Worm (Caenorhabditis elegans): ENCODE results near the gene tap-1.
A peak's percentile ranks its signal among the peaks of the same experiment; 100 is the strongest.

Gene tap-1

ce11 chrX:14557936-14558554 is 31.4 kb upstream of the tap-1 start, which contains the start of gene nhr-3:
nhr-3 (plus strand) TSS chrX:14558504.
- no peak for TF ChIP-seq ceh-63 (GFP tag; optimal IDR thresholded peaks at IDR 0.05)
- no peak for TF ChIP-seq vab-15 (tag; optimal IDR thresholded peaks at IDR 0.05)
- TF ChIP-seq jun-1 (tag; optimal IDR thresholded peaks at IDR 0.05): peak; percentile 27
- no peak for TF ChIP-seq unc-30 (tag; optimal IDR thresholded peaks at IDR 0.05)
- TF ChIP-seq fkh-10 (GFP tag; optimal IDR thresholded peaks at IDR 0.05): no peak
- no peak for TF ChIP-seq pqm-1 (tag; optimal IDR thresholded peaks at IDR 0.05)
- no peak for TF ChIP-seq lin-15B (tag; optimal IDR thresholded peaks at IDR 0.05)
- TF ChIP-seq dpl-1 (GFP tag; optimal IDR thresholded peaks at IDR 0.05): no peak
- no peak for TF ChIP-seq lsy-2 (tag; optimal IDR thresholded peaks at IDR 0.05)
- TF ChIP-seq nhr-19 (GFP tag; conservative IDR thresholded peaks at IDR 0.05): peak; percentile 10
- TF ChIP-seq mdl-1 (tag; optimal IDR thresholded peaks at IDR 0.05): no peak
- no peak for TF ChIP-seq ztf-4 (tag; optimal IDR thresholded peaks at IDR 0.05)
- TF ChIP-seq fkh-8 (tag; optimal IDR thresholded peaks at IDR 0.05): no peak
- peak in 4 of 6 experiments; percentile 27 to 70 (median 48) for TF ChIP-seq elt-3 (tag; optimal IDR thresholded peaks at IDR 0.05)
- TF ChIP-seq dsc-1 (tag; optimal IDR thresholded peaks at IDR 0.05): no peak
- TF ChIP-seq efl-3 (GFP tag; optimal IDR thresholded peaks at IDR 0.05): no peak
- no peak for TF ChIP-seq zip-4 (GFP tag; optimal IDR thresholded peaks at IDR 0.05)
- TF ChIP-seq lin-35 (GFP tag; optimal IDR thresholded peaks at IDR 0.05): peak in 1 of 2 experiments; percentile 63
- no peak for TF ChIP-seq F16B12.6 (tag; optimal IDR thresholded peaks at IDR 0.05)
- TF ChIP-seq tlp-1 (tag; optimal IDR thresholded peaks at IDR 0.05): no peak
- TF ChIP-seq irx-1 (tag; optimal IDR thresholded peaks at IDR 0.05): no peak
- no peak for TF ChIP-seq lir-3 (tag; optimal IDR thresholded peaks at IDR 0.05; ENCODE audit: poor library complexity)
- TF ChIP-seq lin-14 (GFP tag; optimal IDR thresholded peaks at IDR 0.05): no peak
- no peak for TF ChIP-seq unc-98 (GFP tag; IDR thresholded peaks at IDR 0.05)
- no peak for TF ChIP-seq isw-1 (GFP tag; IDR thresholded peaks at IDR 0.05)
- TF ChIP-seq lin-13 (GFP tag; optimal IDR thresholded peaks at IDR 0.05): no peak
- no peak for TF ChIP-seq efl-1 (optimal IDR thresholded peaks at IDR 0.05)
- TF ChIP-seq efl-1 (GFP tag; optimal IDR thresholded peaks at IDR 0.05 in 1 of 2): peak in 1 of 2 experiments; percentile 31
- no peak for TF ChIP-seq Y116A8C.19 (tag; optimal IDR thresholded peaks at IDR 0.05; ENCODE audit: borderline replicate concordance)
- no peak for TF ChIP-seq lin-39 (tag; optimal IDR thresholded peaks at IDR 0.05)
- no peak for TF ChIP-seq tbx-2 (tag; optimal IDR thresholded peaks at IDR 0.05)
- no peak for TF ChIP-seq C34B4.2 (tag; optimal IDR thresholded peaks at IDR 0.05)
- no peak for TF ChIP-seq ceh-88 (GFP tag; IDR thresholded peaks at IDR 0.05)
- no peak for TF ChIP-seq hpl-2 (GFP tag; optimal IDR thresholded peaks at IDR 0.05)
- TF ChIP-seq ztf-11 (tag; optimal IDR thresholded peaks at IDR 0.05): no peak
- no peak for TF ChIP-seq sptf-1 (tag; optimal IDR thresholded peaks at IDR 0.05)
- no peak for TF ChIP-seq mef-2 (tag; optimal IDR thresholded peaks at IDR 0.05)
- TF ChIP-seq alr-1 (tag; optimal IDR thresholded peaks at IDR 0.05; ENCODE audit: borderline replicate concordance): no peak
- peak; percentile 37 for TF ChIP-seq nhr-71 (tag; optimal IDR thresholded peaks at IDR 0.05)
- TF ChIP-seq ama-1 (optimal IDR thresholded peaks at IDR 0.05): no peak
- TF ChIP-seq nhr-85 (tag): peak; percentile 75
- TF ChIP-seq fos-1 (tag; optimal IDR thresholded peaks at IDR 0.05): no peak
- no peak for TF ChIP-seq skn-1 (tag; optimal IDR thresholded peaks at IDR 0.05)
- TF ChIP-seq ces-1 (GFP tag; optimal IDR thresholded peaks at IDR 0.05): no peak
- TF ChIP-seq nhr-12 (tag; optimal IDR thresholded peaks at IDR 0.05): no peak
- TF ChIP-seq unc-86 (tag; optimal IDR thresholded peaks at IDR 0.05): no peak
- TF ChIP-seq aly-2 (tag; optimal IDR thresholded peaks at IDR 0.05): no peak
- no peak for TF ChIP-seq C04F5.9 (tag; optimal IDR thresholded peaks at IDR 0.05)
- no peak for TF ChIP-seq nhr-76 (tag; optimal IDR thresholded peaks at IDR 0.05)
- TF ChIP-seq ceh-8 (GFP tag; optimal IDR thresholded peaks at IDR 0.05): no peak
- TF ChIP-seq blmp-1 (tag; optimal IDR thresholded peaks at IDR 0.05): peak; percentile 84
- TF ChIP-seq ceh-82 (tag; optimal IDR thresholded peaks at IDR 0.05): no peak
- no peak for TF ChIP-seq unc-62 (GFP tag; optimal IDR thresholded peaks at IDR 0.05)
- no peak for TF ChIP-seq snpc-4 (tag; optimal IDR thresholded peaks at IDR 0.05)
